Worm (Caenorhabditis elegans) whole organism, midembryonic: ENCODE data around the gene suex-1.

ENCODE experiments used
- T22C8.4 ChIP-seq: fragments of 200-800 bp; sonication (Bioruptor generic); IDR thresholded peaks from 2 replicates; pipeline ENCODE4 v1.3.6; 2022; ENCODE audit warnings: missing genetic modification characterization, missing compliant biosample characterization
- cog-1 ChIP-seq: sonication (generic microtip); optimal IDR thresholded peaks from 2 replicates; lab custom pipeline; 2016; ENCODE audit warnings: missing genetic modification characterization, missing compliant biosample characterization
- flt-1 ChIP-seq: fragments of 200-800 bp; sonication (Bioruptor generic); IDR thresholded peaks from 2 replicates; pipeline ENCODE4 v1.3.6; 2022; ENCODE audit warnings: missing genetic modification characterization, missing compliant biosample characterization
- klf-2 ChIP-seq: fragments of 200-800 bp; sonication (Bioruptor generic); conservative IDR thresholded peaks from 2 replicates; pipeline ENCODE4 v1.3.6; 2022; ENCODE audit warnings: missing genetic modification reagents, missing genetic modification characterization, missing compliant biosample characterization
- med-1 ChIP-seq: sonication (generic microtip); optimal IDR thresholded peaks from 2 replicates; lab custom pipeline; 2017; ENCODE audit warnings: missing genetic modification characterization, mild to moderate bottlenecking, missing compliant biosample characterization, antibody characterized with exemption, missing genetic modification reagents; ENCODE audit not compliant: insufficient read depth
- ref-1 ChIP-seq: fragments of 200-800 bp; sonication (Bioruptor generic); conservative IDR thresholded peaks from 2 replicates; pipeline ENCODE4 v1.3.6; 2022; ENCODE audit warnings: missing genetic modification reagents, missing genetic modification characterization, missing compliant biosample characterization
- tab-1 ChIP-seq: fragments of 200-800 bp; sonication (Bioruptor generic); IDR thresholded peaks from 2 replicates; pipeline ENCODE4 v1.3.6; 2022; ENCODE audit warnings: missing genetic modification characterization, missing compliant biosample characterization
- ztf-23 ChIP-seq: fragments of 200-800 bp; sonication (Bioruptor generic); IDR thresholded peaks from 2 replicates; pipeline ENCODE4 v1.3.6; 2022; ENCODE audit warnings: missing genetic modification reagents, missing genetic modification characterization, missing compliant biosample characterization
- ztf-29 ChIP-seq: fragments of 200-800 bp; sonication (Bioruptor generic); IDR thresholded peaks from 2 replicates; pipeline ENCODE4 v1.3.6; 2022; ENCODE audit warnings: missing genetic modification reagents, missing genetic modification characterization, missing compliant biosample characterization

The suex-1 gene

DNA sequence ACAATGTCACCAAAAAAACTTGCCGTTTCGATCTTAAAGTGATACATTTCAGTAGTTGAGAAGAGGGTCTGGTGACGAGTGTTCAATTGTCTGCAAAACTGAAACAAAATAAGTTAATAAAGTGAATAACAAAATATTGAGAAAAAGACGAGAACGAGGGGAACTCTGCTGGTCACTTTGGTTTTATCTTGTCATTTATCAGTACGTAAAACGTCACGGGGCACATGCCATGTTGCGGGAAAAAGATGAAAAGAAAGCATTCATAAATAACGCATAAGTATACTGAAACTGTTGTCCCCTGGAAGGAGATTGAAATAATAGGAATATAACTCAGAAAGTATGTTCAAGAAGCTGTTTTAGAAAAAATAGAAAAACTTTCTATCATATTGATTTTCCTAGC is 16.8 kb upstream of the suex-1 start, which contains the start of gene sahd-1:
TSS of gene sahd-1 (minus strand) at position 100 of the 400 bp plus-strand sequence.
- TF ChIP-seq klf-2 (no peak), cog-1 (tag; lab: Kevin White, UChicago) (no peak), ztf-23 (no peak), med-1 (GFP tag; lab: Kevin White, UChicago) (no peak), flt-1 (GFP tag; lab: Robert Waterston, UW) (no peak), ztf-29 (GFP tag; lab: Robert Waterston, UW) (no peak)

DNA sequence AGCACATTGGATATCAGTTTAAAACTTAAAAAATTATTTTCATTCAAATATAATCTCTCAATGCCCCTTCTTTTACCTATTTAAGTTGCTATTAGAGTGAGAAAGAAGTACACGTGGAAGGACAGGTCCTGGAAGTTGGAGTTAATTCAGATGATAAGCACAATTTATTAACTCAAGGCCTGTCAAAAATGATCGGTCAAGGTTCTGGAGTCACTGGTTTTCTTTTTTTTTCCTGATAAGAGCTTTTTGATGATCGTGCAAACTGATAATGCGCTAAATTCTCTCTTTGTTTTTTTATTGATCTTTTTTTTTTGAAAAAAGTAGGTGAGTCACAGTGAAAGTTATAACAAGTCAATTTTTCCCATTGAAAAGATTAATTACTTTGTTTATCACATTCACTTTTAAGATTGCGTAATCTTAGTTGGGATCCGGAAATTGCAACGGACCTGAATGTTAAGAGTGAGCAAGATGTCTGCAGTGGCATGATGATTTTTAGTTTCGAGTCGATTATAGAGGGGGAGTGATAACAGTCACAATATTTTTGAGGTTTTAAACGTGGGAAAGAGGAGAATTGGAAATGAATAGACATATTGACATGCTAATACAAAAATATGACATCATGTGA is 14.5 kb upstream of the suex-1 start:
- TF ChIP-seq tab-1 (GFP tag; lab: Robert Waterston, UW) (no peak), ref-1 (no peak), cog-1 (tag; lab: Kevin White, UChicago) (no peak), klf-2 (no peak), flt-1 (GFP tag; lab: Robert Waterston, UW) (no peak), T22C8.4 (GFP tag; lab: Robert Waterston, UW) (no peak), med-1 (GFP tag; lab: Kevin White, UChicago) (no peak), ztf-29 (GFP tag; lab: Robert Waterston, UW) (no peak), ztf-23 (no peak)

- no peak for TF ChIP-seq T22C8.4 (GFP tag; lab: Robert Waterston, UW)
- peak; percentile 44 for TF ChIP-seq cog-1 (tag; lab: Kevin White, UChicago)
These were observed 13.6 kb upstream of the suex-1 start for ce11 chrII:5511417-5512353.

- TF ChIP-seq flt-1 (GFP tag; lab: Robert Waterston, UW) (no peak), cog-1 (tag; lab: Kevin White, UChicago) (no peak), T22C8.4 (GFP tag; lab: Robert Waterston, UW) (no peak), tab-1 (GFP tag; lab: Robert Waterston, UW) (no peak), med-1 (GFP tag; lab: Kevin White, UChicago) (no peak), ref-1 (no peak), ztf-29 (GFP tag; lab: Robert Waterston, UW) (no peak), klf-2 (no peak), ztf-23 (no peak)
These were observed 7.8 kb upstream of the suex-1 start, which contains the start of gene npp-24 for ce11 chrII:5505820-5506287. Gene npp-24 (plus strand): TSS chrII:5505870.

- TF ChIP-seq med-1 (GFP tag; lab: Kevin White, UChicago) = no peak
- TF ChIP-seq flt-1 (GFP tag; lab: Robert Waterston, UW) = no peak
- no peak for TF ChIP-seq tab-1 (GFP tag; lab: Robert Waterston, UW)
- TF ChIP-seq ztf-23 = no peak
- TF ChIP-seq ztf-29 (GFP tag; lab: Robert Waterston, UW) = no peak
- TF ChIP-seq cog-1 (tag; lab: Kevin White, UChicago) = no peak
These were observed 5.7 kb upstream of the suex-1 start, which contains the start of gene cyp-44A1 for ce11 chrII:5503760-5504159. Gene cyp-44A1 (plus strand): TSS chrII:5504044.

DNA sequence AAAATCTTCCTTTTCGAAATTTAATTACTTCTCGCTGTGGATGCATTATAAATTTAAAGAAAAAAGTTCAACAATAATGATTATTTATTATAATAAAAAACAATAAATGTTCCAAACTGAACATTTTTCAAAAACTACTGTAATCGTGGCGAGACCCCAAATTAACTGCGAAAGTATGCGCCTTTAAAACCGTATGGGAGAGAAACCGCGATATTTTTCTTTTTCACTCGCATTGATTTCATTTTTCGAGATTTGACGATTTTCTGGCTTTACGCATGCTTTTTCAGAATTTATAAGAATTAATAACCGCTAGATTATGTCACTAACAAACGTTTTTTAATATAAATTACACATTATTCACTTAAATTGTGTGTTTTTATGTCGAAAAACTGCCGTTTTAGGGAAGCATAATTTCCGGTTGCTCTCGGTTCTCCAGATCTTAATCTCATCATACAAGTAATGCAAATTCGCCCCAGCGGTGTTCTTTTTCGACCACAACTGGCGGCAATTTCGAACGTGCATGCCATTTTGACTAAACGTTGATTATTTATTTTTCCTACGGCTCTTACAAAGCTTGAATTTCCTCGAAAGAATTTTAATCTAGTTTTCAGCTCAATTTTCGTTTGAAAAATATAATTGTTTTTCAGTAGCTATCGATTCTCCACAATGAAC is 3.1 kb upstream of the suex-1 start, which contains the start of gene F12A10.8:
TSS of gene F12A10.8 (minus strand) at position 79 of the 672 bp plus-strand sequence.
- TF ChIP-seq ztf-29 (GFP tag; lab: Robert Waterston, UW) = no peak
- no peak for TF ChIP-seq tab-1 (GFP tag; lab: Robert Waterston, UW)
- TF ChIP-seq flt-1 (GFP tag; lab: Robert Waterston, UW) = no peak
- TF ChIP-seq ztf-23 = no peak
- no peak for TF ChIP-seq cog-1 (tag; lab: Kevin White, UChicago)
- TF ChIP-seq ref-1 = no peak
- TF ChIP-seq klf-2 = no peak
- no peak for TF ChIP-seq med-1 (GFP tag; lab: Kevin White, UChicago)
- no peak for TF ChIP-seq T22C8.4 (GFP tag; lab: Robert Waterston, UW)

DNA sequence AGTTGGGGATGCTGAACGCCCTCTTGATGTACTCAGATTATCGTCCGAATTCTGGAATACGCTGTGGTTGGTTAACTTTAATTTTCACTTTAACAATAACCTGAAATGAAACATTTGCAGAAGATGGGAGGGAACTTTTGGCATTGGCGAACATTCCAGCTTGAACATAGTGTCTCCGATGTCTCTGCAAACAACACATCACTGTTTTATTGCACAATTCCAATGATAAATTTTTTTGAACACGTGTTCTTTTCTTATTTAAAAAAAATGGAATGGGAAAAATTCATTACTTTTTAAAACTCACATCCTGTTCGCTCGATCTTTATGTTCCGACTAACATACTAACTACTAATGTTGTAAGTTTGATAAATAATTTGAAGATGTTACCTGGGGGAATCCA is 2.4 kb upstream of the suex-1 start, which contains the start of gene fzy-1:
TSS of gene fzy-1 (plus strand) at position 301 of the 400 bp plus-strand sequence.
- TF ChIP-seq ref-1 (no peak), T22C8.4 (GFP tag; lab: Robert Waterston, UW) (no peak), ztf-29 (GFP tag; lab: Robert Waterston, UW) (no peak), ztf-23 (no peak), flt-1 (GFP tag; lab: Robert Waterston, UW) (no peak), med-1 (GFP tag; lab: Kevin White, UChicago) (no peak), cog-1 (tag; lab: Kevin White, UChicago) (no peak), tab-1 (GFP tag; lab: Robert Waterston, UW) (no peak)

DNA sequence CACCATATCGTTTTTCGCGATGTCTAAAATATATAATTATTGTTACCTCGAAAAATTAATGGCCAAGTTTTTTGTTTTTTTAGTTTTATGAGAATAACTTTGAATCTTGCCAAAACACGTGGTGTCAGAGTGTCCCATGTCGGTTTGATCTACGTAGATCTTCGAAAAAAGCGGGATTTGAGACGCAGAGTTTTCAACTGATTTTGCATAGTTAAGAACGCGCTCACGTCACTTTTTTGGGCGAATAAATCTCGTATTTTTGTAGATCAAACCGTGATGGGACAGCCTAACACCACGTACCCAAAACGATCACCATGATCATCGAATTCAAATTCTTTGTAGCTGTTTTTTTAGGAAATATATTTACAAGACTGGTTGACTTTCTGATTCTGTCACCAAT is 515 bp downstream of the suex-1 start:
- TF ChIP-seq cog-1 (tag; lab: Kevin White, UChicago) (no peak), T22C8.4 (GFP tag; lab: Robert Waterston, UW) (no peak), flt-1 (GFP tag; lab: Robert Waterston, UW) (no peak), ref-1 (no peak), klf-2 (no peak), med-1 (GFP tag; lab: Kevin White, UChicago) (no peak), ztf-23 (no peak), tab-1 (GFP tag; lab: Robert Waterston, UW) (no peak), ztf-29 (GFP tag; lab: Robert Waterston, UW) (no peak)

- TF ChIP-seq ref-1 (no peak), ztf-23 (no peak)
These were observed 1.7 kb downstream of the suex-1 start, which contains the start of gene F12A10.1 for ce11 chrII:5496375-5496774. Gene F12A10.1 (plus strand): TSS chrII:5496540.
